Fruit fly (Drosophila melanogaster) whole organism, embryonic: Measurements from ENCODE around the gene Fie.

Source experiments
- Abd-B ChIP-seq: fragments of 200-800 bp; sonication (Bioruptor generic); optimal IDR thresholded peaks from 2 replicates; lab custom pipeline; 2018; ENCODE audit warnings: missing biosample characterization, mild to moderate bottlenecking, missing genetic modification characterization, moderate library complexity
- Bdp1 ChIP-seq: fragments of 200-800 bp; sonication (Bioruptor generic); optimal IDR thresholded peaks from 3 replicates; lab custom pipeline; 2016; ENCODE audit warnings: missing biosample characterization, missing genetic modification characterization
- Blimp-1 ChIP-seq: fragments of 200-800 bp; sonication (Bioruptor generic); optimal IDR thresholded peaks from 3 replicates; lab custom pipeline; 2018; ENCODE audit warnings: missing biosample characterization, missing genetic modification characterization, mild to moderate bottlenecking, moderate library complexity, missing genetic modification reagents
- CG10462 ChIP-seq: fragments of 200-800 bp; sonication (Bioruptor generic); optimal IDR thresholded peaks from 2 replicates; lab custom pipeline; 2016; ENCODE audit warnings: missing biosample characterization, missing genetic modification characterization
- CG10543 ChIP-seq: fragments of 200-800 bp; sonication (Bioruptor generic); optimal IDR thresholded peaks from 3 replicates; lab custom pipeline; 2017; ENCODE audit warnings: missing biosample characterization, mild to moderate bottlenecking, missing genetic modification characterization, moderate library complexity
- CG11085 ChIP-seq: fragments of 200-800 bp; sonication (Bioruptor generic); IDR thresholded peaks from 2 replicates; pipeline ENCODE4 v1.3.6; 2022; ENCODE audit warnings: missing biosample characterization, missing genetic modification characterization
- CG11456 ChIP-seq: fragments of 200-800 bp; sonication (Bioruptor generic); IDR thresholded peaks from 3 replicates; pipeline ENCODE4 v1.3.6; 2022; ENCODE audit warnings: missing biosample characterization, missing genetic modification characterization
- CG12155 ChIP-seq: fragments of 200-800 bp; sonication (Bioruptor generic); optimal IDR thresholded peaks from 3 replicates; lab custom pipeline; 2016; ENCODE audit warnings: missing biosample characterization, missing genetic modification characterization
- CG12659 ChIP-seq: fragments of 200-800 bp; sonication (Bioruptor generic); optimal IDR thresholded peaks from 3 replicates; lab custom pipeline; 2017; ENCODE audit warnings: mild to moderate bottlenecking, missing biosample characterization, missing genetic modification reagents, missing genetic modification characterization
- CG12769 ChIP-seq: fragments of 200-800 bp; sonication (Bioruptor generic); optimal IDR thresholded peaks from 2 replicates; lab custom pipeline; 2019; ENCODE audit warnings: missing biosample characterization, mild to moderate bottlenecking, missing genetic modification characterization, moderate library complexity
- CG13424 ChIP-seq: fragments of 200-800 bp; sonication (Bioruptor generic); optimal IDR thresholded peaks from 2 replicates; lab custom pipeline; 2019; ENCODE audit warnings: missing biosample characterization, mild to moderate bottlenecking, missing genetic modification characterization, moderate library complexity
- CG13775 ChIP-seq: fragments of 200-800 bp; sonication (Bioruptor generic); optimal IDR thresholded peaks from 3 replicates; lab custom pipeline; 2017; ENCODE audit warnings: missing biosample characterization, mild to moderate bottlenecking, missing genetic modification characterization
- CG13894 ChIP-seq: fragments of 200-800 bp; sonication (Bioruptor generic); optimal IDR thresholded peaks from 3 replicates; lab custom pipeline; 2018; ENCODE audit warnings: missing biosample characterization, mild to moderate bottlenecking, missing genetic modification characterization, moderate library complexity
- CG18764 ChIP-seq: fragments of 200-800 bp; sonication (Bioruptor generic); optimal IDR thresholded peaks from 3 replicates; lab custom pipeline; 2016; ENCODE audit warnings: missing biosample characterization, missing genetic modification characterization
- CG30403 ChIP-seq: fragments of 200-800 bp; sonication (Bioruptor generic); optimal IDR thresholded peaks from 3 replicates; lab custom pipeline; 2016; ENCODE audit warnings: missing biosample characterization, missing genetic modification characterization
- CG3163 ChIP-seq: fragments of 200-800 bp; sonication (Bioruptor generic); optimal IDR thresholded peaks from 3 replicates; lab custom pipeline; 2016; ENCODE audit warnings: missing biosample characterization, missing genetic modification characterization
- CG34224 ChIP-seq: fragments of 200-800 bp; sonication (Bioruptor generic); IDR thresholded peaks from 3 replicates; pipeline ENCODE4 v1.3.6; 2022; ENCODE audit warnings: missing biosample characterization, missing genetic modification characterization; ENCODE audit not compliant: partially characterized antibody
- CG5245 ChIP-seq: fragments of 200-800 bp; sonication (Bioruptor generic); optimal IDR thresholded peaks from 3 replicates; lab custom pipeline; 2016; ENCODE audit warnings: missing biosample characterization, missing genetic modification characterization
- CG6272 ChIP-seq: fragments of 200-800 bp; sonication (Bioruptor generic); IDR thresholded peaks from 2 replicates; pipeline ENCODE4 v1.3.6; 2022; ENCODE audit warnings: missing biosample characterization, missing genetic modification characterization
- CG6689 ChIP-seq: fragments of 200-800 bp; sonication (Bioruptor generic); IDR thresholded peaks from 2 replicates; pipeline ENCODE4 v1.3.6; 2022; ENCODE audit warnings: missing biosample characterization, missing genetic modification characterization
- CG6765 ChIP-seq: fragments of 200-800 bp; sonication (Bioruptor generic); optimal IDR thresholded peaks from 3 replicates; lab custom pipeline; 2017; ENCODE audit warnings: missing biosample characterization, mild to moderate bottlenecking, missing genetic modification characterization
- CG7372 ChIP-seq: fragments of 200-800 bp; sonication (Bioruptor generic); IDR thresholded peaks from 2 replicates; pipeline ENCODE4 v1.3.6; 2022; ENCODE audit warnings: missing biosample characterization, missing genetic modification characterization
- CG7839 ChIP-seq: fragments of 200-800 bp; sonication (Bioruptor generic); optimal IDR thresholded peaks from 3 replicates; lab custom pipeline; 2018; ENCODE audit warnings: missing biosample characterization, mild to moderate bottlenecking, missing genetic modification characterization, moderate library complexity
- CG8089 ChIP-seq: fragments of 200-800 bp; sonication (Bioruptor generic); optimal IDR thresholded peaks from 3 replicates; lab custom pipeline; 2016; ENCODE audit warnings: missing biosample characterization, missing genetic modification characterization
- CG9727 ChIP-seq: fragments of 200-800 bp; sonication (Bioruptor generic); optimal IDR thresholded peaks from 3 replicates; lab custom pipeline; 2017; ENCODE audit warnings: missing biosample characterization, mild to moderate bottlenecking, missing genetic modification characterization
- CG9876 ChIP-seq: fragments of 200-800 bp; sonication (Bioruptor generic); optimal IDR thresholded peaks from 2 replicates; lab custom pipeline; 2016; ENCODE audit warnings: missing biosample characterization, missing genetic modification characterization
- Camta ChIP-seq: fragments of 200-800 bp; sonication (Bioruptor generic); optimal IDR thresholded peaks from 2 replicates; lab custom pipeline; 2016; ENCODE audit warnings: missing biosample characterization, missing genetic modification characterization
- Dip3 ChIP-seq: fragments of 200-800 bp; sonication (Bioruptor generic); optimal IDR thresholded peaks from 3 replicates; lab custom pipeline; 2016; ENCODE audit warnings: missing biosample characterization, missing genetic modification characterization
- Ets97D ChIP-seq: fragments of 200-800 bp; sonication (Bioruptor generic); optimal IDR thresholded peaks from 3 replicates; lab custom pipeline; 2016; ENCODE audit warnings: missing biosample characterization, missing genetic modification characterization
- Fer2 ChIP-seq: fragments of 200-800 bp; sonication (Bioruptor generic); optimal IDR thresholded peaks from 2 replicates; lab custom pipeline; 2018; ENCODE audit warnings: missing biosample characterization, mild to moderate bottlenecking, missing genetic modification characterization, moderate library complexity
- MBD-R2 ChIP-seq: fragments of 200-800 bp; sonication (Bioruptor generic); IDR thresholded peaks from 2 replicates; pipeline ENCODE4 v1.3.6; 2022; ENCODE audit warnings: missing biosample characterization, missing genetic modification characterization
- Meics ChIP-seq: fragments of 200-800 bp; sonication (Bioruptor generic); optimal IDR thresholded peaks from 2 replicates; lab custom pipeline; 2017; ENCODE audit warnings: missing biosample characterization, mild to moderate bottlenecking, missing genetic modification characterization
- NC2α ChIP-seq: fragments of 200-800 bp; sonication (Bioruptor generic); optimal IDR thresholded peaks from 2 replicates; lab custom pipeline; 2016; ENCODE audit warnings: missing biosample characterization, missing genetic modification characterization
- Nf-YB ChIP-seq: fragments of 200-800 bp; sonication (Bioruptor generic); optimal IDR thresholded peaks from 3 replicates; lab custom pipeline; 2019; ENCODE audit warnings: missing biosample characterization, mild to moderate bottlenecking, missing genetic modification characterization, moderate library complexity
- Ptx1 ChIP-seq: fragments of 200-800 bp; sonication (Bioruptor generic); IDR thresholded peaks from 2 replicates; pipeline ENCODE4 v1.3.6; 2022; ENCODE audit warnings: missing biosample characterization, missing genetic modification characterization
- Side ChIP-seq: fragments of 200-800 bp; sonication (Bioruptor generic); optimal IDR thresholded peaks from 2 replicates; lab custom pipeline; 2016; ENCODE audit warnings: missing biosample characterization, missing genetic modification characterization
- Stat92E ChIP-seq, 3 experiments: fragments of >200 bp in 2 of 3; fragments of 200-800 bp in 1 of 3; sonication (Bioruptor generic) in 1 of 3; optimal IDR thresholded peaks; 2 replicates each; lab custom pipeline; 2017 to 2019; ENCODE audit warnings: missing biosample characterization in 3 of 3, missing genetic modification characterization in 3 of 3, mild to moderate bottlenecking in 1 of 3, moderate library complexity in 1 of 3
- amos ChIP-seq: fragments of 200-800 bp; sonication (Bioruptor generic); IDR thresholded peaks from 2 replicates; pipeline ENCODE4 v1.3.6; 2022; ENCODE audit warnings: missing biosample characterization, missing genetic modification characterization; ENCODE audit not compliant: partially characterized antibody
- btn ChIP-seq: fragments of 200-800 bp; sonication (Bioruptor generic); optimal IDR thresholded peaks from 2 replicates; lab custom pipeline; 2016; ENCODE audit warnings: missing biosample characterization, missing genetic modification characterization
- ewg ChIP-seq: fragments of 200-800 bp; sonication (Bioruptor generic); optimal IDR thresholded peaks from 3 replicates; lab custom pipeline; 2017; ENCODE audit warnings: mild to moderate bottlenecking, missing biosample characterization, missing genetic modification reagents, missing genetic modification characterization
- exex ChIP-seq: fragments of 200-800 bp; sonication (Bioruptor generic); optimal IDR thresholded peaks from 4 replicates; lab custom pipeline; 2018; ENCODE audit warnings: missing biosample characterization, mild to moderate bottlenecking, missing genetic modification characterization, moderate library complexity
- insv ChIP-seq, 2 experiments: fragments of 200-800 bp; sonication (Bioruptor generic); optimal IDR thresholded peaks; 3 replicates each; lab custom pipeline; 2016 to 2018; ENCODE audit warnings: missing biosample characterization in 2 of 2, missing genetic modification characterization in 2 of 2
- inv ChIP-seq: fragments of 200-800 bp; sonication (Bioruptor generic); IDR thresholded peaks from 2 replicates; pipeline ENCODE4 v1.3.6; 2022; ENCODE audit warnings: missing biosample characterization, missing genetic modification characterization; ENCODE audit not compliant: partially characterized antibody
- org-1 ChIP-seq: fragments of 200-800 bp; sonication (Bioruptor generic); optimal IDR thresholded peaks from 2 replicates; lab custom pipeline; 2017; ENCODE audit warnings: missing biosample characterization, missing genetic modification characterization
- shn ChIP-seq: fragments of 200-800 bp; sonication (Bioruptor generic); optimal IDR thresholded peaks from 3 replicates; lab custom pipeline; 2016; ENCODE audit warnings: missing biosample characterization, missing genetic modification characterization
- sisA ChIP-seq: fragments of 200-800 bp; sonication (Bioruptor generic); IDR thresholded peaks from 2 replicates; pipeline ENCODE4 v1.3.6; 2022; ENCODE audit warnings: missing biosample characterization, missing genetic modification characterization
- slou ChIP-seq: fragments of 200-800 bp; sonication (Bioruptor generic); optimal IDR thresholded peaks from 3 replicates; lab custom pipeline; 2016; ENCODE audit warnings: missing biosample characterization, missing genetic modification characterization
- sob ChIP-seq: fragments of 200-800 bp; sonication (Bioruptor generic); IDR thresholded peaks from 2 replicates; pipeline ENCODE4 v1.3.6; 2022; ENCODE audit warnings: missing biosample characterization, missing genetic modification characterization
- stc ChIP-seq: fragments of 200-800 bp; sonication (Bioruptor generic); IDR thresholded peaks from 2 replicates; pipeline ENCODE4 v1.3.6; 2022; ENCODE audit warnings: missing biosample characterization, missing genetic modification characterization
- tll ChIP-seq, 2 experiments: fragments of 200-800 bp in 1 of 2; fragments of >200 bp in 1 of 2; sonication (Bioruptor generic) in 1 of 2; optimal IDR thresholded peaks; 2 replicates each; lab custom pipeline; 2017 to 2019; ENCODE audit warnings: missing biosample characterization in 2 of 2, missing genetic modification characterization in 2 of 2, mild to moderate bottlenecking in 1 of 2, moderate library complexity in 1 of 2

Fie gene

DNA sequence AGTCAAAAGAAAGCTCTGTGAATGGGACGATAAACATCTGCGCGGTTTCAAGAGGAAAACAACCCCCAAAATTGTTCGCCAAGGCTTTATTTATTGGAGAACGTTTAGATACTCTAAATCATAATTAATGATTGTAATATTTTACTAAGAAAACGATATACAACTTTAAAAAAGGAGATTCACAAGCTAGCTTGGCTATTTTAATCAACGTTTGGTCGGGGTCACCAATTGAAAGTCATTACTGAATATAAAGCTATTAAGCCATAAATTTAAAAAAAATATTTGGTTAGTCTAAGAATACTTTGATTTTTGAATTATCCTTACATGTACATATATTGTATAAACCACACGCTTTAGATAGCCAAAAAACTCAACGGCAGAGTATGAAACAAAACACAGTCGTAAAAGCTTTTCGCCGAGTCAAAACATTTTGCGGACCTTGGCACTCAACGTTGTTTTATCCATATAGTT, at the start of gene Fie (continued):
- TF ChIP-seq CG34224 (GFP tag; lab: Robert Waterston, UW) (no peak), CG3163 (GFP tag; lab: Kevin White, UChicago) (no peak), shn (no peak), Meics (GFP tag; lab: Kevin White, UChicago) (peak; percentile 83), tll (GFP tag; optimal IDR thresholded peaks at IDR 0.05; lab: Kevin White, UChicago) (no peak), CG11085 (no peak), inv (no peak), CG12769 (tag; lab: Kevin White, UChicago) (no peak), CG8089 (GFP tag; lab: Kevin White, UChicago) (no peak), CG30403 (GFP tag; lab: Kevin White, UChicago) (peak; percentile 71), sob (GFP tag; lab: Robert Waterston, UW) (0 out of 2 replicates have a peak, but pooled peaks have one; percentile 56), stc (GFP tag; lab: Robert Waterston, UW) (no peak; the same call in 1 of the 2 replicates), CG7372 (GFP tag; lab: Robert Waterston, UW) (0 out of 2 replicates have a peak, but pooled peaks have one; percentile 16), MBD-R2 (GFP tag; lab: Robert Waterston, UW) (no peak), Ets97D (GFP tag; lab: Kevin White, UChicago) (peak; percentile 32), CG13424 (tag; lab: Kevin White, UChicago) (peak; percentile 79), org-1 (GFP tag; lab: Kevin White, UChicago) (peak; percentile 47), NC2α (GFP tag; lab: Kevin White, UChicago) (no peak), Stat92E (GFP tag; optimal IDR thresholded peaks at IDR 0.05; lab: Kevin White, UChicago) (no peak), CG11456 (GFP tag; lab: Robert Waterston, UW) (no peak), insv (GFP tag; optimal IDR thresholded peaks at IDR 0.05; lab: Kevin White, UChicago) (no peak), CG18764 (no peak), Nf-YB (GFP tag; lab: Kevin White, UChicago) (peak; percentile 47), btn (no peak), Camta (GFP tag; lab: Kevin White, UChicago) (no peak), CG6689 (GFP tag; lab: Robert Waterston, UW) (peak; percentile 32; the same call in 1 of the 2 replicates), CG9727 (GFP tag; lab: Kevin White, UChicago) (peak; percentile 70), Fer2 (no peak), CG6272 (GFP tag; lab: Robert Waterston, UW) (no peak), Ptx1 (GFP tag; lab: Robert Waterston, UW) (peak; percentile 54), Side (GFP tag; lab: Kevin White, UChicago) (no peak), Bdp1 (peak; percentile 46), ewg (GFP tag; lab: Kevin White, UChicago) (peak; percentile 62), CG12155 (GFP tag; lab: Kevin White, UChicago) (peak; percentile 45), CG13894 (tag; lab: Kevin White, UChicago) (peak; percentile 48), CG9876 (GFP tag; lab: Kevin White, UChicago) (no peak), CG10543 (GFP tag; lab: Kevin White, UChicago) (peak; percentile 55), CG13775 (GFP tag; lab: Kevin White, UChicago) (peak; percentile 60), Dip3 (peak; percentile 61), CG5245 (GFP tag; lab: Kevin White, UChicago) (no peak), slou (GFP tag; lab: Kevin White, UChicago) (peak; percentile 40), CG7839 (tag; lab: Kevin White, UChicago) (peak; percentile 68), amos (GFP tag; lab: Robert Waterston, UW) (no peak), CG12659 (GFP tag; lab: Kevin White, UChicago) (peak; percentile 78), CG10462 (GFP tag; lab: Kevin White, UChicago) (no peak), CG6765 (peak; percentile 53), sisA (peak; percentile 54; the same call in 1 of the 2 replicates), Blimp-1 (GFP tag; lab: Kevin White, UChicago) (peak; percentile 40), Abd-B (GFP tag; lab: Kevin White, UChicago) (peak; percentile 64), exex (tag; lab: Kevin White, UChicago) (peak; percentile 9)
